Fruit fly (Drosophila melanogaster): Measurements from ENCODE around the gene Scamp.

DNA sequence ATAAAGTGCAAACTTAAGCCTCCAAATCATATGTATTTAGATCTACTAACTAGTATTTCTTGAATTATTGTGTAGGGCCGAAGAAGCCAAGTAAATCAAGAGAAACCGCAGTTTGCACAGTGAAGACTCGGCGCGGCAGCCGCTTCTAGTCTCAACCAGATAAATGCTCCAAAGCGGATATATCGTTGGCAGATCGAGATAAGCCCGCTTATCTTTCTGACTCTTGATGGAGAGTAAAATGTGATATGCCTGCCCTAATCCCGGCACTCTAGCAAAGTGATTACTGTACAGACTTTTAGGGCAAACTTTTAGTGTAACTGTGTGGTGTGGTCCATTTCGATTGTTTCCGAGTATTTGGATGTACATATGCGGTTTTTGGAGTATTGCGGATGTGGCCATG lies 874 bp downstream of the Scamp start:
- no peak for TF ChIP-seq dsx (GFP tag; optimal IDR thresholded peaks at IDR 0.05; ENCODE audit: poor library complexity, severe bottlenecking)
- no peak for TF ChIP-seq CG16779 (tag; optimal IDR thresholded peaks at IDR 0.05)

Data from whole organism, prepupa.